Worm (Caenorhabditis elegans) whole organism, early embryonic: Measurements from ENCODE around the gene F43G6.4.

Experiments used
- aly-1 ChIP-seq: sonication (generic microtip); optimal IDR thresholded peaks from 2 replicates; lab custom pipeline; 2016; ENCODE audit warnings: missing genetic modification characterization, missing compliant biosample characterization
- ama-1 ChIP-seq: fragments of 150-350 bp; optimal IDR thresholded peaks from 2 replicates; lab custom pipeline; 2014
- ceh-36 ChIP-seq: sonication (generic microtip); optimal IDR thresholded peaks from 2 replicates; lab custom pipeline; 2016; ENCODE audit warnings: missing genetic modification characterization, inconsistent platforms, missing compliant biosample characterization
- ets-7 ChIP-seq: sonication (generic microtip); optimal IDR thresholded peaks from 2 replicates; lab custom pipeline; 2016; ENCODE audit warnings: missing genotype, missing genetic modification characterization, missing compliant biosample characterization
- hmbx-1 ChIP-seq: sonication (generic microtip); optimal IDR thresholded peaks from 2 replicates; lab custom pipeline; 2016; ENCODE audit warnings: mild to moderate bottlenecking, missing genetic modification characterization, missing compliant biosample characterization

ce11 chrII:11810436-11810835 lies 19.9 kb downstream of the F43G6.4 start, which contains the start of gene F43G6.7:
- no peak for TF ChIP-seq hmbx-1 (tag; lab: Kevin White, UChicago)
- no peak for TF ChIP-seq ets-7 (tag; lab: Kevin White, UChicago)
- TF ChIP-seq ceh-36 (tag; lab: Kevin White, UChicago), result no peak
- no peak for TF ChIP-seq aly-1 (tag; lab: Kevin White, UChicago)
- no peak for TF ChIP-seq ama-1 (lab: Kevin White, UChicago)
